Worm (Caenorhabditis elegans) whole organism, L2 larva: Measurements from ENCODE around the gene C35D6.3.

Experiments
- R02D3.7 ChIP-seq: fragments of 150-350 bp; optimal IDR thresholded peaks from 2 replicates; lab custom pipeline; 2014; ENCODE audit warnings: missing biosample characterization, missing genetic modification characterization
- ama-1 ChIP-seq: fragments of 150-350 bp; optimal IDR thresholded peaks from 2 replicates; lab custom pipeline; 2018; ENCODE audit warnings: inconsistent platforms
- mdl-1 ChIP-seq, 2 experiments: fragments of 150-350 bp in 1 of 2; sonication (generic microtip) in 1 of 2; optimal IDR thresholded peaks; 2 replicates each; lab custom pipeline; 2017; ENCODE audit warnings: missing biosample characterization in 2 of 2, missing genetic modification characterization in 2 of 2
- nhr-25 ChIP-seq: fragments of 150-350 bp; sonication (generic microtip); optimal IDR thresholded peaks from 3 replicates; lab custom pipeline; 2014; ENCODE audit warnings: missing biosample characterization, missing genetic modification characterization
- unc-55 ChIP-seq: fragments of 150-350 bp; sonication (generic microtip); optimal IDR thresholded peaks from 3 replicates; lab custom pipeline; 2014; ENCODE audit warnings: missing biosample characterization, missing genetic modification reagents, missing genetic modification characterization

ce11 chrIV:16380937-16381336 lies 34.3 kb downstream of the C35D6.3 start:
- TF ChIP-seq mdl-1 (tag; optimal IDR thresholded peaks at IDR 0.05; lab: Kevin White, UChicago) (no peak), unc-55 (GFP tag; lab: Kevin White, UChicago) (no peak), nhr-25 (tag; lab: Kevin White, UChicago) (no peak), R02D3.7 (tag; lab: Kevin White, UChicago) (no peak), ama-1 (lab: Kevin White, UChicago) (no peak)
